Fruit fly (Drosophila melanogaster): ENCODE results near the gene Pfas.

DNA sequence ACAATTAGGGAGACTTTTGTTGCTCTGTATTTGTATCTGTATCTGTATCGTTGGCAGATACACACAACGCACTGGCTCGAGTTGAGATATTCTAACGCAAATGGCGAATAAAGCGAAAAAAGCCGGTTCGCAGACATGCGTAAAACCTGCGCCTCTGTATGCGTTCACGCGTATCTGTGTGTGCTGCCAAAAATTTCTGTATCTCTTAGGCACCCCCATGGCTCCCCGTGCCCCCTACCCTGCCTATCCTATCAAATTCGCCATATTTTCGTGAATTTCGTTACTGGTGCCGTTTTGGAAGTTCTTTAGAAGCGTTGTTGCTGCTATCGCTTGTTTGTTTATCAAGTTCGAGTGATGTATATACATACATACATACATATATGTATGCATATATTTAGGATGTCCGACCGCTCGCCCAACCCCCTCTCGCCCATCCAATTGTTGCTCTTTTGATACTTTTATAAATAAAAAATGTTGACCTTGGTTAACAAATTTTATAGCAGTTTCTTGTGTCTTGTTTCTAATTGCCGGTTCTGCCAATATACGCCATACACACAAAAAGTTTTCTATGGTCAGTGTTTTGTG, 40.0 kb upstream of the Pfas start:
- TF ChIP-seq CG8301 (tag; optimal IDR thresholded peaks at IDR 0.05) (no peak), CG13204 (GFP tag; optimal IDR thresholded peaks at IDR 0.05) (no peak), CG8159 (tag; optimal IDR thresholded peaks at IDR 0.05) (no peak), CG17806 (tag; optimal IDR thresholded peaks at IDR 0.05) (no peak)

Measured in whole organism, pupa.